Fruit fly (Drosophila melanogaster): ENCODE measurements around the gene Lcp65Ag2.

dm6 chr3L:6136691-6137090 lies 3.3 kb upstream of the Lcp65Ag2 start, which contains the start of gene Lcp65Af:
- TF ChIP-seq Sin3A (optimal IDR thresholded peaks at IDR 0.05), result no peak
- no peak for TF ChIP-seq h (optimal IDR thresholded peaks at IDR 0.05)
- TF ChIP-seq ttk (optimal IDR thresholded peaks at IDR 0.05), result no peak
- no peak for TF ChIP-seq Myc (optimal IDR thresholded peaks at IDR 0.05)
- TF ChIP-seq psq (optimal IDR thresholded peaks at IDR 0.05), result no peak

Data from Kc167 (cell line).